Fruit fly (Drosophila melanogaster): ENCODE results near the gene Esp.

Gene Esp

dm6 chr3R:24862574-24863089 is 20.9 kb downstream of the Esp start, which contains the start of gene CG7016 (continued):
- TF ChIP-seq Trl (optimal IDR thresholded peaks at IDR 0.05) (peak; percentile 42 to 63), Trl (GFP tag; optimal IDR thresholded peaks at IDR 0.05) (no peak)

DNA sequence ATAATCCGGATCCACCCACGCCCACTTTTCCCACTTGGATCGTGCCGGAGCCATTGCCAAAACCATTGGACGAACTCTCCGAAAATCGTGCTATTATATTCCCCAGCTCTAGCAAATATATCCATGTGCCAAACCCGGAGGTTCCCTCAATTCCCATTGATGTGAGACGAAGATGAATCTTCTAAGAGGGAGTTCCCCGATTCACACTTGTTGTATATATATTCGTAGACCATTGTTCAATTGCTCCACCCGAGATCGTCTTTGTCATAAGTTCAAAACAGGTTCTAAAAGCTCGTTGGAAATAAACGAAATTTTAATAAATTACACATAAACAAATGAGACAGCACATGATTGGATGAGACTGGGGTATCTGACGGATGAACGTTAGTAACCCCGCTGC is 22.2 kb downstream of the Esp start:
- TF ChIP-seq CG9727 (GFP tag; optimal IDR thresholded peaks at IDR 0.05) = no peak
- TF ChIP-seq CHES-1-like (GFP tag; optimal IDR thresholded peaks at IDR 0.05) = no peak
- TF ChIP-seq CG33213 (GFP tag; optimal IDR thresholded peaks at IDR 0.05) = no peak
- TF ChIP-seq CG31365 (tag; optimal IDR thresholded peaks at IDR 0.05) = no peak
- TF ChIP-seq sens (GFP tag) = peak; percentile 1
- no peak for TF ChIP-seq tin (GFP tag; optimal IDR thresholded peaks at IDR 0.05)
- no peak for TF ChIP-seq CG12659 (GFP tag; optimal IDR thresholded peaks at IDR 0.05)
- TF ChIP-seq Dref (GFP tag; IDR thresholded peaks at IDR 0.05) = no peak

- TF ChIP-seq chm (GFP tag; IDR thresholded peaks at IDR 0.05) = no peak
- TF ChIP-seq CG3281 (GFP tag; optimal IDR thresholded peaks at IDR 0.05) = peak; percentile 19
- TF ChIP-seq bsh (GFP tag; optimal IDR thresholded peaks at IDR 0.05) = peak in 1 of 2 experiments; percentile 22
- peak; percentile 0 for TF ChIP-seq CG17385 (GFP tag; optimal IDR thresholded peaks at IDR 0.05)
- no peak for TF ChIP-seq maf-S (GFP tag; optimal IDR thresholded peaks at IDR 0.05)
- TF ChIP-seq CG13775 (GFP tag; optimal IDR thresholded peaks at IDR 0.05) = peak; percentile 7
- no peak for TF ChIP-seq jumu (GFP tag; optimal IDR thresholded peaks at IDR 0.05)
- no peak for TF ChIP-seq kni (GFP tag; optimal IDR thresholded peaks at IDR 0.05)
- TF ChIP-seq eyg (GFP tag; optimal IDR thresholded peaks at IDR 0.05) = no peak
- peak; percentile 36 for TF ChIP-seq CG9727 (GFP tag; optimal IDR thresholded peaks at IDR 0.05)
- TF ChIP-seq CG14441 (GFP tag; IDR thresholded peaks at IDR 0.05) = 0 out of 2 replicates have a peak, but pooled peaks have one; percentile 5
- no peak for TF ChIP-seq CG17568 (GFP tag; optimal IDR thresholded peaks at IDR 0.05)
- TF ChIP-seq phol (tag; optimal IDR thresholded peaks at IDR 0.05) = peak; percentile 15
- peak; percentile 56; the same call in 1 of the 2 replicates for TF ChIP-seq sob (GFP tag; IDR thresholded peaks at IDR 0.05)
- peak; percentile 28; the same call in 1 of the 2 replicates for TF ChIP-seq E2f2 (GFP tag; IDR thresholded peaks at IDR 0.05)
- no peak for TF ChIP-seq ro (GFP tag; IDR thresholded peaks at IDR 0.05)
- 0 out of 2 replicates have a peak, but pooled peaks have one; percentile 14 for TF ChIP-seq wdn (GFP tag; IDR thresholded peaks at IDR 0.05)
- no peak for TF ChIP-seq mld (GFP tag; IDR thresholded peaks at IDR 0.05; ENCODE audit: partially characterized antibody)
- TF ChIP-seq CG1603 (tag; optimal IDR thresholded peaks at IDR 0.05) = no peak
- TF ChIP-seq Ssrp (tag; optimal IDR thresholded peaks at IDR 0.05) = no peak
- peak; percentile 14 for TF ChIP-seq Hmr (GFP tag; optimal IDR thresholded peaks at IDR 0.05)
- TF ChIP-seq CG7556 (GFP tag; optimal IDR thresholded peaks at IDR 0.05) = peak; percentile 33
- TF ChIP-seq esg (GFP tag; conservative IDR thresholded peaks at IDR 0.05) = 0 out of 2 replicates have a peak, but pooled peaks have one; percentile 4
- TF ChIP-seq CG7839 (tag; optimal IDR thresholded peaks at IDR 0.05) = peak; percentile 49
- peak; percentile 13 for TF ChIP-seq CG15601 (tag; optimal IDR thresholded peaks at IDR 0.05)
- TF ChIP-seq CG8281 (tag; optimal IDR thresholded peaks at IDR 0.05) = no peak
- no peak for TF ChIP-seq CG6689 (GFP tag; IDR thresholded peaks at IDR 0.05)
- no peak for TF ChIP-seq Abd-B (GFP tag; optimal IDR thresholded peaks at IDR 0.05)
- peak; percentile 88 for TF ChIP-seq sens (GFP tag)
- peak; percentile 5 for TF ChIP-seq CG10979 (tag; optimal IDR thresholded peaks at IDR 0.05)
- TF ChIP-seq Gug (GFP tag; IDR thresholded peaks at IDR 0.05) = no peak
- peak; percentile 53; the same call in 1 of the 2 replicates for TF ChIP-seq CG32532 (GFP tag; IDR thresholded peaks at IDR 0.05)
- 0 out of 3 replicates have a peak, but pooled peaks have one; percentile 19 for TF ChIP-seq Dbx (GFP tag; IDR thresholded peaks at IDR 0.05)
- peak; percentile 41 for TF ChIP-seq CoRest (tag; optimal IDR thresholded peaks at IDR 0.05)
- no peak for TF ChIP-seq Scr (GFP tag; IDR thresholded peaks at IDR 0.05; ENCODE audit: partially characterized antibody)
- TF ChIP-seq Fer1 (GFP tag; optimal IDR thresholded peaks at IDR 0.05) = no peak
- TF ChIP-seq lab (GFP tag; optimal IDR thresholded peaks at IDR 0.05) = no peak
These were observed 23.1 kb downstream of the Esp start, which contains the start of the genes Srg1 and Elal for dm6 chr3R:24864719-24865400. Gene Srg1 (minus strand): TSS chr3R:24864732. Gene Elal (plus strand): TSS chr3R:24865350.
